Worm (Caenorhabditis elegans) whole organism, young adult: ENCODE results near the gene idpc-5.

Experiments
- B0019.2 ChIP-seq: fragments of 200-800 bp; sonication (Bioruptor generic); conservative IDR thresholded peaks from 2 replicates; pipeline ENCODE4 v1.3.6; 2022; ENCODE audit warnings: missing genetic modification reagents, missing genetic modification characterization, missing compliant biosample characterization
- F57C9.4 ChIP-seq: sonication (generic microtip); optimal IDR thresholded peaks from 2 replicates; lab custom pipeline; 2017; ENCODE audit warnings: mild to moderate bottlenecking, missing genetic modification characterization, missing compliant biosample characterization
- T07F8.4 ChIP-seq: sonication (generic microtip); optimal IDR thresholded peaks from 2 replicates; lab custom pipeline; 2016; ENCODE audit warnings: mild to moderate bottlenecking, missing genetic modification characterization, moderate library complexity, missing compliant biosample characterization
- ceh-58 ChIP-seq: fragments of 200-800 bp; sonication (Bioruptor generic); IDR thresholded peaks from 2 replicates; pipeline ENCODE4 v1.3.6; 2022; ENCODE audit warnings: missing genetic modification characterization, missing compliant biosample characterization
- egl-44 ChIP-seq: fragments of 200-800 bp; sonication (Bioruptor generic); IDR thresholded peaks from 2 replicates; pipeline ENCODE4 v1.3.6; 2022; ENCODE audit warnings: missing genetic modification reagents, missing genetic modification characterization, missing compliant biosample characterization
- hrde-1 ChIP-seq: sonication (generic microtip); optimal IDR thresholded peaks from 2 replicates; lab custom pipeline; 2016; ENCODE audit warnings: missing genetic modification characterization, mild to moderate bottlenecking, missing compliant biosample characterization, moderate library complexity, missing genotype, missing genetic modification reagents, borderline replicate concordance
- lin-35 ChIP-seq, 3 experiments: fragments of 150-350 bp in 2 of 3; sonication (generic microtip) in 1 of 3; optimal IDR thresholded peaks; 2 replicates each; lab custom pipeline; 2014 to 2018; ENCODE audit warnings: missing biosample characterization in 3 of 3, missing genetic modification characterization in 3 of 3, missing genetic modification reagents in 3 of 3
- mxl-1 ChIP-seq: sonication (generic microtip); optimal IDR thresholded peaks from 2 replicates; lab custom pipeline; 2016; ENCODE audit warnings: missing genetic modification characterization, missing compliant biosample characterization
- nfya-2 ChIP-seq: fragments of 200-800 bp; sonication (Bioruptor generic); IDR thresholded peaks from 2 replicates; pipeline ENCODE4 v1.3.6; 2022; ENCODE audit warnings: missing genetic modification reagents, missing genetic modification characterization, missing compliant biosample characterization
- nhr-27 ChIP-seq: fragments of 200-800 bp; sonication (Bioruptor generic); optimal IDR thresholded peaks from 2 replicates; lab custom pipeline; 2018; ENCODE audit warnings: mild to moderate bottlenecking, missing genetic modification characterization, moderate library complexity, missing compliant biosample characterization
- ztf-18 ChIP-seq: sonication (generic microtip); optimal IDR thresholded peaks from 2 replicates; lab custom pipeline; 2016; ENCODE audit warnings: missing genotype, mild to moderate bottlenecking, missing genetic modification characterization, missing compliant biosample characterization

ce11 chrV:9633313-9633712 lies 10.6 kb upstream of the idpc-5 start, which contains the start of gene col-147:
- TF ChIP-seq lin-35 (GFP tag; optimal IDR thresholded peaks at IDR 0.05; lab: Kevin White, UChicago) (no peak), nhr-27 (no peak), mxl-1 (tag; lab: Kevin White, UChicago) (no peak), nfya-2 (GFP tag; lab: Robert Waterston, UW) (no peak), hrde-1 (no peak), ceh-58 (GFP tag; lab: Robert Waterston, UW) (no peak), egl-44 (GFP tag; lab: Robert Waterston, UW) (no peak), ztf-18 (tag; lab: Kevin White, UChicago) (no peak), T07F8.4 (no peak), F57C9.4 (tag; lab: Kevin White, UChicago) (no peak), B0019.2 (GFP tag; lab: Robert Waterston, UW) (no peak)
